Worm (Caenorhabditis elegans): ENCODE measurements around the gene aqp-7.
A peak's percentile ranks its signal among the peaks of the same experiment; 100 is the strongest.

The aqp-7 gene

DNA sequence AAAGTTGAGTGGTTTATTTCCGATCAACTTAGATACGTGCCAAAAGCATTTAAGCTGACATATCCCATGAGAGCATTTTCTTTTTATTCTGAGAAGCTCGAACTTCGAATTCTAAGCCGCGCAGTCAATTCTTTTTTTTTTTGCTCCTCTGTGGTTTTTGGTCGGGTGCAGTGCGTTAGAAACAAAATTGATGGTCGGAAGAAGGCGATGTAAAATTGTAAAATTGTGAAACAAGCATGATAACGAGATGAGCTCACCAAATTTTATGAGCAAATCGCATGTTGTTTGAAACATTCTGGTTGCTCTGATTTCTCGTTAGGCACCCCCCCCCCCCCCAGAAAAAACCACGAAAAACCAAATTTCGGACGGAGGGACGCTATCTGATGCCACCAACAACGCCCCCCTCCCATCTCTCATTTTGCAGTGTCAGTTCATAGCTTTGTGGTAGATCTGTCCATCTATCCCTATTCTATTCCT is at the start of gene aqp-7:
TSS of gene aqp-7 (plus strand) at position 427 of the 477 bp plus-strand sequence.
- TF ChIP-seq npax-4 (tag; optimal IDR thresholded peaks at IDR 0.05) (no peak), dve-1 (tag; optimal IDR thresholded peaks at IDR 0.05) (no peak), unc-3 (GFP tag; conservative IDR thresholded peaks at IDR 0.05) (no peak), unc-3 (tag; optimal IDR thresholded peaks at IDR 0.05) (no peak), ttx-3 (tag; optimal IDR thresholded peaks at IDR 0.05) (no peak), unc-86 (tag; optimal IDR thresholded peaks at IDR 0.05) (no peak), hlh-8 (tag; optimal IDR thresholded peaks at IDR 0.05) (no peak), lin-11 (tag; optimal IDR thresholded peaks at IDR 0.05) (no peak), pha-2 (tag; optimal IDR thresholded peaks at IDR 0.05) (no peak), elt-2 (tag; optimal IDR thresholded peaks at IDR 0.05) (no peak), ceh-48 (tag; optimal IDR thresholded peaks at IDR 0.05) (no peak), ceh-24 (tag; optimal IDR thresholded peaks at IDR 0.05) (no peak), fkh-6 (tag; optimal IDR thresholded peaks at IDR 0.05) (no peak), C38D4.7 (GFP tag; optimal IDR thresholded peaks at IDR 0.05) (no peak), ceh-18 (tag; optimal IDR thresholded peaks at IDR 0.05) (no peak), eyg-1 (tag; optimal IDR thresholded peaks at IDR 0.05) (no peak), ceh-19 (GFP tag; optimal IDR thresholded peaks at IDR 0.05) (no peak), rnt-1 (tag; optimal IDR thresholded peaks at IDR 0.05) (no peak), C08G9.2 (tag; optimal IDR thresholded peaks at IDR 0.05) (no peak), unc-42 (tag; optimal IDR thresholded peaks at IDR 0.05) (no peak)

DNA sequence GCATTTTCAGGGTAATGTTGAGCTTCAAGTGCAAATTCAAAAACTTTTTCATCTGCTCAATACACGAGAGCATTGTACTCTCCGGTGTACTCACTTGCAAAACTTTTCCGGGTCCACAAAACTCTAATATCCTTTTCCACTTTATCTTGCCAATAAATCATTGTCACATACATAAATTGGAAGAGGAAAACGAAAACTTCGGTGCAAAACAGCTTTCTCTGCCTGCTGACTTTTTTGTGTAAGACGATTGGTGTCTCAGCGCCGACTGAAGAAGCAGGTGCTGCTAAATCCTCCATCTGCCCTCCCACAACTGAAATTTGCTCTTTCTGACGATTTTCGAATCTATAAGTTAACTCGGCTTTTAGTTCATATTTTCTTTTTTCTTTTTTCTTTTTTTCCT is 49.4 kb upstream of the aqp-7 start:
- TF ChIP-seq ceh-9 (tag; optimal IDR thresholded peaks at IDR 0.05), result no peak
- peak; percentile 24 for TF ChIP-seq unc-55 (GFP tag; optimal IDR thresholded peaks at IDR 0.05)
- no peak for TF ChIP-seq tbx-7 (tag; optimal IDR thresholded peaks at IDR 0.05)
- no peak for TF ChIP-seq che-1 (tag; optimal IDR thresholded peaks at IDR 0.05)
- TF ChIP-seq ceh-14 (tag; optimal IDR thresholded peaks at IDR 0.05), result no peak

DNA sequence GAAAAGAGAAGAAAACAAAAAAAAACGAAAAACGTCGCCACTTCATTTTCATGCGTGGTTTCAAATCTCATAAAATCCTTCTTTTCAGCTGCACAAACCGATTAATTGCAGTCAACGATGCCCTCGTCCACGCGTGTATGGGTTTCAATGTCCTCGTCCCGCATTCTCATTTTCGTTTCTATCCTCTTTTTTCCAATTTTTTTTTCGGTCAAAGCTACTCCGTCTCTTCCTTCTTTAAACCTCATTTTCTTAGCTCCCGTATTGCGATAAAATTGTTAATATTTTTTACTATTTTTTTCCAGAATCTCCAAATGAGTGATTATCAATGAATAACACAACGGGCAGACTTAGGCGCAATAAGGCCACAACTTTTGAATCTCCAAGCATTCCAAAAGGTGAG is 48.7 kb upstream of the aqp-7 start, which contains the start of gene aakg-3:
TSS of gene aakg-3 (plus strand) at position 301 of the 400 bp plus-strand sequence.
- TF ChIP-seq hlh-8 (tag; optimal IDR thresholded peaks at IDR 0.05), result no peak
- TF ChIP-seq elt-4 (tag; optimal IDR thresholded peaks at IDR 0.05), result no peak
- TF ChIP-seq che-1 (tag; optimal IDR thresholded peaks at IDR 0.05), result no peak
- no peak for TF ChIP-seq pha-4 (tag; optimal IDR thresholded peaks at IDR 0.05)
- no peak for TF ChIP-seq sox-2 (GFP tag; IDR thresholded peaks at IDR 0.05)
- TF ChIP-seq ceh-6 (GFP tag; optimal IDR thresholded peaks at IDR 0.05), result no peak

DNA sequence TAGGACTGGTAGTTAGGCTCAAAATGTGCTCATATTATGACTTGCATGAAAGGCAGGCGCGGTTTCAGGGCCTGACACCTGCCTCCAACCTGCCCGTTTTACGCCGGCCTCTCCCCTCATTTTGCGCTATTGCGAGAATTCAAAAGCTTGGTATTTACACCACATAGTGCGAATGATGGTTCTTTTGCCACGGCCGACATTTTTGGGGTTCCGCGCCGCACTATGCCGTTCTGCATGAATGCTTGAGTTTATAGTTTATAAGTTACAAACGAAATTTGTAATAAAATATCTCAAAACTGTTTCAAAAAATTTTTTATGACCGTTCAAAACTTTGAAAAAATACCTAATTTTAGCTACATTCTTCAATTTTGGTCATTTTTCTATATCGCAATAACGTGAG is 46.8 kb upstream of the aqp-7 start:
- TF ChIP-seq unc-86 (tag; optimal IDR thresholded peaks at IDR 0.05) (no peak), gmeb-2 (tag; optimal IDR thresholded peaks at IDR 0.05) (no peak), ceh-24 (tag; optimal IDR thresholded peaks at IDR 0.05) (no peak), eyg-1 (tag; optimal IDR thresholded peaks at IDR 0.05) (no peak), fkh-10 (GFP tag; optimal IDR thresholded peaks at IDR 0.05) (no peak), rnt-1 (tag; optimal IDR thresholded peaks at IDR 0.05) (no peak), ceh-48 (tag; optimal IDR thresholded peaks at IDR 0.05) (no peak), K02D7.2 (tag; optimal IDR thresholded peaks at IDR 0.05) (no peak), ceh-45 (GFP tag; IDR thresholded peaks at IDR 0.05) (no peak), pax-1 (tag; optimal IDR thresholded peaks at IDR 0.05) (no peak), dmd-4 (tag; optimal IDR thresholded peaks at IDR 0.05; ENCODE audit: borderline replicate concordance) (no peak)

DNA sequence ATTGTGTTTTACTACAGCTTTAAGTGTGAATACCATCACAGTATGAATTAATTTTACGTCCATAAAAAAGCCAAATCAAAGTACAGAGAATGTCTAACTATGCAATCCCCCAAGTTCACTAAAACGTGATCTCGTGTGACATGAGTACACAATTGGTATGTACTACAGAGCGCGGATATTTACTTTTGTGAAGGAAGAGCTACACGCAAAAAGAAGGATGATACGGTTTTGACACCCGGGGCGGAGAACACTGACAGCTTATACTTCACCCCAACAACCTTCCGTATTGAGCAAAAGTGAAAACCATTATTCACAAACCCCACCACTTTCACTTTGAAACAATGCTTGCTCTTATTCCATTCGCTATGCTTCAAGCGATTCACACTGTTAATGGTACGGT is 43.1 kb upstream of the aqp-7 start, which contains the start of gene nspg-5:
TSS of gene nspg-5 (plus strand) at position 301 of the 400 bp plus-strand sequence.
- TF ChIP-seq fax-1 (tag; optimal IDR thresholded peaks at IDR 0.05) (no peak), tbx-2 (tag; optimal IDR thresholded peaks at IDR 0.05) (no peak), pax-1 (tag; optimal IDR thresholded peaks at IDR 0.05) (peak; percentile 2)

All from whole organism, late embryonic.